Worm (Caenorhabditis elegans): Measurements from ENCODE around the gene nhr-60.

ce11 chrV:15773141-15773540, at the start of gene nhr-60:
- no peak for TF ChIP-seq nhr-25 (tag; optimal IDR thresholded peaks at IDR 0.05)
- no peak for TF ChIP-seq elt-1 (tag; optimal IDR thresholded peaks at IDR 0.05)
- TF ChIP-seq blmp-1 (tag; optimal IDR thresholded peaks at IDR 0.05; ENCODE audit: insufficient read depth): no peak
- no peak for TF ChIP-seq lin-11 (tag; optimal IDR thresholded peaks at IDR 0.05)
- TF ChIP-seq nhr-237 (tag; optimal IDR thresholded peaks at IDR 0.05): no peak
